Fruit fly (Drosophila melanogaster): ENCODE results near the gene gny.

gny gene

DNA sequence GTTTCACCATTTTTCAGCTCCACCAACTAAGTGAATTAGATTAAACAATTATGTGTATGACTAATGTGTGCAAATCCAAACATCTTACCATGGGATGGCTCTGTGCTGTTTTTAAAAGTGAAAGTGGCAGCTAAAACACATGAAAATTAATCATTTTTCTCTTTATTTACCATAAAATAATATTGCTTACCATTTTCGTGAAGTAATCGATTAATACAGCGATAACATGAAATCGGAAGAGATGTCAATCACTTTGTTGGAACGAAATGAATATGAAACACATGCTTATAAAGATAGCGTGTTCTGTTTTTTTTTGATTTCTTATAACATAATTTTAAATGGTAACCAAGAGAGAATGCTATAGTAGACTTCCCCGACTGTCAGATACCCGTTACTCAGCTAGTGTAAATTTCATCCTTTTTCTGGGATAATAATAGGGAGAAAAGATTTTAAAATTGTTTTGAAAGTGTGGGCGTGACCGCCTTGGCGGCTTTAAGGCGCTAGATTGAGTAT is 24.0 kb downstream of the gny start:
- TF ChIP-seq woc (GFP tag; optimal IDR thresholded peaks at IDR 0.05) (peak; percentile 40), CG32264 (GFP tag; optimal IDR thresholded peaks at IDR 0.05) (no peak), rgr (GFP tag; optimal IDR thresholded peaks at IDR 0.05) (no peak), Myc (optimal IDR thresholded peaks at IDR 0.05) (peak; percentile 7), Dif (GFP tag; optimal IDR thresholded peaks at IDR 0.05; ENCODE audit: partially characterized antibody) (no peak), N (GFP tag; optimal IDR thresholded peaks at IDR 0.05) (no peak), h (GFP tag; optimal IDR thresholded peaks at IDR 0.05) (no peak)

DNA sequence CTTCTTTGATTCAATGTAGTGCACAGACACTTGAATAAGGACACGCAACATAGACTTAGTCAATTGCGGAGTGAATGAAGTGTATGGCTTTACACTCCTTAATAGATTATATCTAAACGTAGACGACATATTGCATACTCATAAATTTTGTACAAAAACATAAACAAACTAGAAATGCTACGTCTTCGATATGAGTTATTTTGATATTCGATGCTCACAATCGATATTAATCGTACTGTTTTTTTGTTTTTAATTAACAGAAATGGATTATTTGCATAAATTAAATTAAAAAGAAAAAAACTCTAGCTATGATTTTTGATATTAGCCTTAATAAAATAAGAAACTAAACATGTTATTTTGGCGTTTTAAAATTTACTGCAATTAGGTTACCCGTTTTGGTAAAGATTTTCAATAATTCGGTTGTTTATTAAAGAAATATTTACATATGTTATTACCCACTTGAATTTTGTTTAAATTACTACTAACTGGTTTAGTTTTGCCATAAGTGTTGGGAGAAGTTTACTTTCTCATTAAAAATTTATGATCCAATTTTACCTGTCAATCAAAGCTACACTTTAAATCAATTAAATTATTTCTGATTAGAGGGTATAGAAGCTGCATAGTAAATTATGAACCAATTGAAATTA is 25.2 kb downstream of the gny start, which contains the start of the genes CG17768, LSm-4 and Ir31a:
Gene CG17768, minus strand, starts transcription at position 196 of the 647 bp plus-strand sequence.
Gene LSm-4, minus strand, starts transcription at position 196 of the 647 bp plus-strand sequence.
Gene Ir31a, plus strand, starts transcription at position 558 of the 647 bp plus-strand sequence.
- peak; percentile 7 for TF ChIP-seq woc (GFP tag; optimal IDR thresholded peaks at IDR 0.05)
- TF ChIP-seq ey (GFP tag; optimal IDR thresholded peaks at IDR 0.05), result no peak

DNA sequence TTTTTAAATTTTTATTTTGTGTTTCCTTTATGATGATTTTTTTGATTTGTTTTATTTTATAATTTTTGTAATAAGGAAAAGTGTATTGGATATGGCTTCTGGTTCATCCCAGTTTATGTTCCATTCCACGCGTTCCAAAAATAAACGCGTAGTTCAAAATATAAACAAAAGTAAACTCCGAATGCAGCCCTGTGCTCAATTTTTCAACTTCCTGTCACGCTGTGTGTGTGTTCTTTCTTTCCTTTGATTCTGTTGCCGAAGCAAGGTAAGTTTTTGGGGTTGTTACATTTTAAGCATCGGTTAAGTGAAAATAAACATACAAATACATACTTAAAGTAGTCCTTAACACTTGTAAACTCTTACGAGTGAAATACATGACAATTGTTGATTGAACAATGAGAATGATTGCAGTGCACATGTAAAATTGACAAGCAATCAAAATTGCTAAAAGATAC is 28.2 kb downstream of the gny start, which contains the start of the genes Ip259 and RpS27A:
Gene Ip259, plus strand, starts transcription at position 231 of the 455 bp plus-strand sequence.
Gene RpS27A, plus strand, starts transcription at position 231 of the 455 bp plus-strand sequence.
- TF ChIP-seq br (GFP tag; optimal IDR thresholded peaks at IDR 0.05) (no peak), rgr (GFP tag; optimal IDR thresholded peaks at IDR 0.05) (peak; percentile 83), lola (GFP tag; optimal IDR thresholded peaks at IDR 0.05) (no peak), CrebA (GFP tag; optimal IDR thresholded peaks at IDR 0.05; ENCODE audit: borderline replicate concordance) (no peak), Dif (GFP tag; optimal IDR thresholded peaks at IDR 0.05; ENCODE audit: partially characterized antibody) (peak; percentile 39), CG9705 (GFP tag; optimal IDR thresholded peaks at IDR 0.05) (peak; percentile 81), dl (GFP tag; optimal IDR thresholded peaks at IDR 0.05; ENCODE audit: insufficient read depth in 1 of 2, partially characterized antibody in 2 of 2) (no peak), CG32264 (GFP tag; optimal IDR thresholded peaks at IDR 0.05) (peak; percentile 55), tai (GFP tag; optimal IDR thresholded peaks at IDR 0.05) (peak; percentile 66), woc (GFP tag; optimal IDR thresholded peaks at IDR 0.05) (peak; percentile 84), Jra (GFP tag; optimal IDR thresholded peaks at IDR 0.05) (peak; percentile 38), dsf (GFP tag; optimal IDR thresholded peaks at IDR 0.05; ENCODE audit: borderline replicate concordance) (peak; percentile 26), brk (GFP tag; optimal IDR thresholded peaks at IDR 0.05) (peak; percentile 22), GATAd (GFP tag; optimal IDR thresholded peaks at IDR 0.05) (no peak), Hr83 (GFP tag; optimal IDR thresholded peaks at IDR 0.05; ENCODE audit: poor library complexity, severe bottlenecking) (peak; percentile 86), Sp1 (GFP tag; optimal IDR thresholded peaks at IDR 0.05) (peak; percentile 79), foxo (GFP tag; optimal IDR thresholded peaks at IDR 0.05) (peak in 1 of 2 experiments; percentile 2), fru (GFP tag; optimal IDR thresholded peaks at IDR 0.05) (no peak), sage (GFP tag; optimal IDR thresholded peaks at IDR 0.05) (peak; percentile 39), psq (GFP tag; optimal IDR thresholded peaks at IDR 0.05) (peak; percentile 38), Myc (optimal IDR thresholded peaks at IDR 0.05) (peak; percentile 70), Mio (GFP tag; optimal IDR thresholded peaks at IDR 0.05) (peak; percentile 24), HLH106 (tag; optimal IDR thresholded peaks at IDR 0.05) (peak; percentile 68), Hnf4 (GFP tag; optimal IDR thresholded peaks at IDR 0.05) (peak; percentile 64), N (GFP tag; optimal IDR thresholded peaks at IDR 0.05) (peak; percentile 53), OdsH (GFP tag; optimal IDR thresholded peaks at IDR 0.05) (peak; percentile 62), ey (GFP tag; optimal IDR thresholded peaks at IDR 0.05) (peak; percentile 37)

DNA sequence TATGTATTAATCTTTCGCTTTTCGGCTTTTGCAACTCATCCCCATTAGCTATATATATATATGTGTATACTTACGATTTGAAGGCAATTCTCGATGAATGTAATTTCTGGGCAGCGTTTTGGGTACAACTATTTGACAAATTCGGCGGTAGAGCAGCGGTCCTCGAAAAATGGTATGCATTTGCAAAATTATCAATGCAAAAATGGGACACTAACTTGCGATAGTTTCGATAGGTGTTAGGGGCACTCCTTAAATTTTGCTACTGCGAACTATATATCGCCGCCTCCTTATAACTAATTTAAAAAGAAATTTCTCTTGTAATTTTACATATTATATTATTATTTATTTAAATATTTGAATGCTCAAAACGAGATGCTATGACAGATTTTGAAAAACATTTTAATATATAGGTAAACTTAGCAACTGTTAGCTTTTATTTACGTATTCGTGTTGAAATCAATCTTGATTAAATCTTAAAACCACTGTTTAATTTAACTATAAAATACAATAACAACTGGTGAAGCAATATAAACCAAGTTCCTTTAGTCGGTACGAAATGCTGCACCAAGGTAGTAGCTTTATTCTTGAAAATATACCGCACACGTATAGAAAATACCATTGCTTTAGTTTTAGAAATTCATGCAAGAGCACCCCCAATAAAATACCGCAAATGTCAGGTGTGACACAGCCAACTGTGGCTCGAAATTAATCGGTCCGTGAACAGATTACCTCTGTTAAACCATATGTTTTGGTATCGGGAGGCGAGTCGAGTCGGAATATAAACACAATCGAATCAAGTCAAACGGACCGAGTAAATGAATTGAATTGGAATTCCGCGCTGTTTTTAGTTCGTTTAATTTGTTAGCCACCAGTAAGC is 33.6 kb downstream of the gny start, which contains the start of the genes CG5355 and Klp31E:
Gene CG5355, minus strand, starts transcription at position 213 of the 877 bp plus-strand sequence.
Gene Klp31E, plus strand, starts transcription at position 767 of the 877 bp plus-strand sequence.
- TF ChIP-seq Hnf4 (GFP tag; optimal IDR thresholded peaks at IDR 0.05) (peak; percentile 21), CG32264 (GFP tag; optimal IDR thresholded peaks at IDR 0.05) (peak; percentile 28), CrebA (GFP tag; optimal IDR thresholded peaks at IDR 0.05; ENCODE audit: borderline replicate concordance) (no peak), fru (GFP tag; optimal IDR thresholded peaks at IDR 0.05) (no peak), Abd-B (GFP tag; optimal IDR thresholded peaks at IDR 0.05) (no peak), pan (optimal IDR thresholded peaks at IDR 0.05) (no peak), Rel (GFP tag; optimal IDR thresholded peaks at IDR 0.05) (no peak), Rel (tag; optimal IDR thresholded peaks at IDR 0.05) (no peak), tai (GFP tag; optimal IDR thresholded peaks at IDR 0.05) (peak; percentile 5), brk (GFP tag; optimal IDR thresholded peaks at IDR 0.05) (no peak), sage (GFP tag; optimal IDR thresholded peaks at IDR 0.05) (no peak), CG9705 (GFP tag; optimal IDR thresholded peaks at IDR 0.05) (peak; percentile 44), woc (GFP tag; optimal IDR thresholded peaks at IDR 0.05) (peak; percentile 53), dsf (GFP tag; optimal IDR thresholded peaks at IDR 0.05; ENCODE audit: borderline replicate concordance) (no peak), usp (GFP tag; optimal IDR thresholded peaks at IDR 0.05) (no peak), Jra (GFP tag; optimal IDR thresholded peaks at IDR 0.05) (no peak), rgr (GFP tag; optimal IDR thresholded peaks at IDR 0.05) (no peak), lola (GFP tag; optimal IDR thresholded peaks at IDR 0.05) (no peak), Dif (GFP tag; optimal IDR thresholded peaks at IDR 0.05; ENCODE audit: partially characterized antibody) (no peak), jim (GFP tag; optimal IDR thresholded peaks at IDR 0.05) (no peak), Hr78 (GFP tag; optimal IDR thresholded peaks at IDR 0.05) (no peak), h (GFP tag; optimal IDR thresholded peaks at IDR 0.05) (no peak), Hr83 (GFP tag; optimal IDR thresholded peaks at IDR 0.05; ENCODE audit: poor library complexity, severe bottlenecking) (peak; percentile 49), N (GFP tag; optimal IDR thresholded peaks at IDR 0.05) (no peak), dmrt93B (GFP tag; optimal IDR thresholded peaks at IDR 0.05) (no peak), Vsx2 (GFP tag; optimal IDR thresholded peaks at IDR 0.05; ENCODE audit: partially characterized antibody) (no peak)

Data from whole organism, wandering third instar larva.